Fruit fly (Drosophila melanogaster): ENCODE measurements around the gene Tbh.

The Tbh gene

DNA sequence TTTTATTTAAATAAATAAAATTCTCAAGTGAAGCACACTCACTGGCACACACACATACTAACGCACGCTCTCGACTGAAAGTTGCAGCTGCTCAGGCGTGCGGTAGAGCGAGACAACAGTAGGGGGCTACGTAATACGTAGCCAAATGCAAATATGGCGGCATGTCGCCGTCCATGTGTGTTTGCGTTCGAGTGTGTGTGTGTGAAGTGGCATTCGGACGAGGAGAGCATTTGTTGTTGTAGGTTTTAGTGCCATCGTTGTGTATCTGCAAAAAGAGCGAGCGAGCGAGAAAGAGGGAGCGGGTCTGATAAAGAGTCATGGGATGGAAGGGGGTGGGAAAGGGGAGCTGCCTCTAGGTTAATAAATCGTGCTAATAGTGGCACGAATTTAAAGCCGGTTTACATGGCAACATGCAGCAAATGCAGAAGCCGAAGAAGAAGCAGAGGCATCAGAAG lies 63.0 kb downstream of the Tbh start (continued):
- TF ChIP-seq Dll (GFP tag; IDR thresholded peaks at IDR 0.05; ENCODE audit: partially characterized antibody) (0 out of 4 replicates have a peak, but pooled peaks have one; percentile 41), CG10321 (GFP tag; IDR thresholded peaks at IDR 0.05) (peak; percentile 95), sens (GFP tag) (peak; percentile 87), CG15073 (GFP tag; optimal IDR thresholded peaks at IDR 0.05) (no peak), CG11085 (GFP tag; IDR thresholded peaks at IDR 0.05) (no peak), inv (GFP tag; IDR thresholded peaks at IDR 0.05; ENCODE audit: partially characterized antibody) (no peak), CG10147 (GFP tag; optimal IDR thresholded peaks at IDR 0.05) (no peak), D19B (GFP tag; optimal IDR thresholded peaks at IDR 0.05) (no peak), CG7786 (GFP tag; optimal IDR thresholded peaks at IDR 0.05) (no peak), fu2 (GFP tag; optimal IDR thresholded peaks at IDR 0.05) (no peak), MBD-R2 (GFP tag; IDR thresholded peaks at IDR 0.05) (0 out of 2 replicates have a peak, but pooled peaks have one; percentile 16), CG8359 (GFP tag; optimal IDR thresholded peaks at IDR 0.05; ENCODE audit: borderline replicate concordance) (no peak), CG16779 (GFP tag; IDR thresholded peaks at IDR 0.05) (no peak), BEAF-32 (GFP tag; optimal IDR thresholded peaks at IDR 0.05) (no peak), Atf6 (GFP tag; IDR thresholded peaks at IDR 0.05) (no peak), nau (GFP tag; optimal IDR thresholded peaks at IDR 0.05) (no peak), CG7357 (GFP tag; IDR thresholded peaks at IDR 0.05) (no peak), CG17186 (GFP tag; optimal IDR thresholded peaks at IDR 0.05) (no peak), twi (tag; optimal IDR thresholded peaks at IDR 0.05) (peak; percentile 55), btn (GFP tag; optimal IDR thresholded peaks at IDR 0.05) (no peak), prd (optimal IDR thresholded peaks at IDR 0.05) (no peak), prd (GFP tag; IDR thresholded peaks at IDR 0.05) (no peak), B-H1 (GFP tag; IDR thresholded peaks at IDR 0.05) (no peak), hbn (GFP tag; IDR thresholded peaks at IDR 0.05; ENCODE audit: partially characterized antibody) (0 out of 2 replicates have a peak, but pooled peaks have one; percentile 20), Ssrp (tag; optimal IDR thresholded peaks at IDR 0.05) (no peak), CG13296 (GFP tag; optimal IDR thresholded peaks at IDR 0.05) (no peak), shn (GFP tag; optimal IDR thresholded peaks at IDR 0.05) (no peak), Fer1 (GFP tag; optimal IDR thresholded peaks at IDR 0.05) (no peak), nerfin-2 (GFP tag; IDR thresholded peaks at IDR 0.05; ENCODE audit: partially characterized antibody) (no peak), oc (tag; optimal IDR thresholded peaks at IDR 0.05) (peak; percentile 31), disco-r (GFP tag; optimal IDR thresholded peaks at IDR 0.05) (no peak), CG5180 (GFP tag; optimal IDR thresholded peaks at IDR 0.05) (no peak), ftz-f1 (GFP tag; optimal IDR thresholded peaks at IDR 0.05) (no peak), Hsf (GFP tag; optimal IDR thresholded peaks at IDR 0.05) (no peak), CG6654 (GFP tag; optimal IDR thresholded peaks at IDR 0.05) (no peak), Nf-YA (GFP tag; IDR thresholded peaks at IDR 0.05) (no peak), chm (GFP tag; IDR thresholded peaks at IDR 0.05) (no peak), CG8765 (GFP tag; IDR thresholded peaks at IDR 0.05) (peak; percentile 37; the same call in 1 of the 2 replicates), CG2129 (GFP tag; IDR thresholded peaks at IDR 0.05; ENCODE audit: partially characterized antibody) (no peak), Mrtf (GFP tag; IDR thresholded peaks at IDR 0.05) (no peak), emc (GFP tag; optimal IDR thresholded peaks at IDR 0.05) (no peak), pum (GFP tag; optimal IDR thresholded peaks at IDR 0.05) (no peak), slou (GFP tag; optimal IDR thresholded peaks at IDR 0.05) (no peak), Hr39 (optimal IDR thresholded peaks at IDR 0.05) (no peak), gsb-n (tag; optimal IDR thresholded peaks at IDR 0.05) (no peak), gsb (GFP tag; IDR thresholded peaks at IDR 0.05) (no peak), CG7963 (GFP tag; IDR thresholded peaks at IDR 0.05; ENCODE audit: partially characterized antibody) (no peak), crc (GFP tag; optimal IDR thresholded peaks at IDR 0.05) (no peak), lov (optimal IDR thresholded peaks at IDR 0.05) (no peak), lov (GFP tag; IDR thresholded peaks at IDR 0.05) (peak; percentile 65; the same call in 2 of the 3 replicates), Six4 (GFP tag; optimal IDR thresholded peaks at IDR 0.05) (no peak), schlank (tag; optimal IDR thresholded peaks at IDR 0.05) (no peak)

All from whole organism, embryonic.